Worm (Caenorhabditis elegans) whole organism, young adult: ENCODE data around the gene mog-4.

Experiments used
- K11D2.4 ChIP-seq: fragments of 200-800 bp; sonication (Bioruptor generic); IDR thresholded peaks from 2 replicates; pipeline ENCODE4 v1.3.6; 2022; ENCODE audit warnings: missing genetic modification reagents, missing genetic modification characterization, missing compliant biosample characterization
- ceh-91 ChIP-seq: fragments of 200-800 bp; sonication (Bioruptor generic); IDR thresholded peaks from 2 replicates; pipeline ENCODE4 v1.3.6; 2022; ENCODE audit warnings: missing genetic modification reagents, missing genetic modification characterization, missing compliant biosample characterization
- egl-44 ChIP-seq: fragments of 200-800 bp; sonication (Bioruptor generic); IDR thresholded peaks from 2 replicates; pipeline ENCODE4 v1.3.6; 2022; ENCODE audit warnings: missing genetic modification reagents, missing genetic modification characterization, missing compliant biosample characterization
- unc-130 ChIP-seq: sonication (generic microtip); optimal IDR thresholded peaks from 2 replicates; lab custom pipeline; 2016; ENCODE audit warnings: missing genetic modification reagents, missing genetic modification characterization, missing compliant biosample characterization

- peak; percentile 76 for TF ChIP-seq ceh-91 (GFP tag; lab: Robert Waterston, UW)
- TF ChIP-seq egl-44, result no peak
- peak; percentile 74 for TF ChIP-seq unc-130
- no peak for TF ChIP-seq K11D2.4
These were observed 33.1 kb downstream of the mog-4 start, which contains the start of the genes F57C2.5 and spat-1 for ce11 chrII:14528233-14528802.
